Worm (Caenorhabditis elegans) whole organism, dauer: ENCODE measurements around the gene lips-17.

Experiments used
- unc-62 ChIP-seq: sonication (generic microtip); optimal IDR thresholded peaks from 2 replicates; lab custom pipeline; 2017; ENCODE audit warnings: missing biosample characterization, missing genetic modification reagents, missing genetic modification characterization

lips-17 gene

ce11 chrII:7605306-7605705 is 2.7 kb upstream of the lips-17 start, which contains the start of gene osm-8:
osm-8 (minus strand) TSS chrII:7605406.
- TF ChIP-seq unc-62 (GFP tag; lab: Kevin White, UChicago) = no peak

- no peak for TF ChIP-seq unc-62 (GFP tag; lab: Kevin White, UChicago)
Observed at ce11 chrII:7613241-7613782, 5.3 kb downstream of the lips-17 start, which contains the start of the genes oig-4 and R07G3.7. oig-4 (plus strand) TSS chrII:7613541. R07G3.7 (minus strand) TSS chrII:7613732.

ce11 chrII:7614334-7614733 is 6.3 kb downstream of the lips-17 start:
- no peak for TF ChIP-seq unc-62 (GFP tag; lab: Kevin White, UChicago)

ce11 chrII:7615318-7615891 is 7.4 kb downstream of the lips-17 start:
- no peak for TF ChIP-seq unc-62 (GFP tag; lab: Kevin White, UChicago)

- TF ChIP-seq unc-62 (GFP tag; lab: Kevin White, UChicago) = no peak
Observed at ce11 chrII:7616141-7616540, 8.1 kb downstream of the lips-17 start, which contains the start of gene cdc-42. cdc-42 (plus strand) TSS chrII:7616452.

ce11 chrII:7618212-7618611 is 10.2 kb downstream of the lips-17 start:
- TF ChIP-seq unc-62 (GFP tag; lab: Kevin White, UChicago) = no peak

- no peak for TF ChIP-seq unc-62 (GFP tag; lab: Kevin White, UChicago)
Observed at ce11 chrII:7620413-7620812, 12.4 kb downstream of the lips-17 start, which contains the start of gene R07G3.8. R07G3.8 (minus strand) TSS chrII:7620513.

- no peak for TF ChIP-seq unc-62 (GFP tag; lab: Kevin White, UChicago)
Observed at ce11 chrII:7621513-7621912, 13.5 kb downstream of the lips-17 start.

- TF ChIP-seq unc-62 (GFP tag; lab: Kevin White, UChicago) = no peak
Observed at ce11 chrII:7623466-7623865, 15.4 kb downstream of the lips-17 start.

- TF ChIP-seq unc-62 (GFP tag; lab: Kevin White, UChicago) = no peak
Observed at ce11 chrII:7624272-7624671, 16.2 kb downstream of the lips-17 start.

- no peak for TF ChIP-seq unc-62 (GFP tag; lab: Kevin White, UChicago)
Observed at ce11 chrII:7624995-7625394, 16.9 kb downstream of the lips-17 start.

ce11 chrII:7628640-7629039 is 20.6 kb downstream of the lips-17 start:
- TF ChIP-seq unc-62 (GFP tag; lab: Kevin White, UChicago) = no peak

- no peak for TF ChIP-seq unc-62 (GFP tag; lab: Kevin White, UChicago)
Observed at ce11 chrII:7630052-7630451, 22.0 kb downstream of the lips-17 start.

ce11 chrII:7631171-7631570 is 23.1 kb downstream of the lips-17 start:
- no peak for TF ChIP-seq unc-62 (GFP tag; lab: Kevin White, UChicago)

ce11 chrII:7631677-7632210 is 23.7 kb downstream of the lips-17 start:
- TF ChIP-seq unc-62 (GFP tag; lab: Kevin White, UChicago) = no peak

ce11 chrII:7635296-7635695 is 27.2 kb downstream of the lips-17 start:
- TF ChIP-seq unc-62 (GFP tag; lab: Kevin White, UChicago) = no peak

- TF ChIP-seq unc-62 (GFP tag; lab: Kevin White, UChicago) = no peak
Observed at ce11 chrII:7636941-7637340, 28.9 kb downstream of the lips-17 start.
